Fruit fly (Drosophila melanogaster) Kc167 (cell line): ENCODE results near the gene CG6833.

Experiments used
- Sin3A ChIP-seq: fragments of >200 bp; optimal IDR thresholded peaks from 2 replicates; lab custom pipeline; 2018; ENCODE audit warnings: missing external identifiers
- insv ChIP-seq: fragments of >200 bp; optimal IDR thresholded peaks from 3 replicates; lab custom pipeline; 2018; ENCODE audit warnings: missing external identifiers

dm6 chr3L:14062702-14063101 lies 11.7 kb downstream of the CG6833 start:
- TF ChIP-seq Sin3A: no peak
- no peak for TF ChIP-seq insv (lab: Kevin White, UChicago)
